Fruit fly (Drosophila melanogaster): ENCODE results near the gene grp.

Gene grp

DNA sequence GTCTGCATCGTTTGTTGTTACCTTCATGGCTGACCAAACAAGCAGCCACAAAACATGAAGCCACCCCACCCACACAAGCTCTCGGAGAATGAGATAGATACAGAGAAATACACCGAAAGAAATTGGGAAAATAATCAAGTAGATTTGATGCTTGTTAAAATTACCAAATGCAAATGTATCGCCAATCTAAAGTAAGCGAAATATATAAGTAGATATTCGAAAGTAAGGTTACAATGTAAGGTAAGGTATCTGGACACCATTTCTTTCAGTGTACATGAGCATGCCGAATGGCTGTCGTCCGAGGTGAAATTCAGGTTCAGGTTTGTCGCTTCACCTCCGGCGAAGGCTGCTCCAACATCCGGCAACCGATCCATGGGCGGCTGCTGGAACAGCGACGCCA, 7.6 kb upstream of the grp start (continued):
- peak; percentile 52; the same call in 1 of the 2 replicates for TF ChIP-seq CG11294 (GFP tag; IDR thresholded peaks at IDR 0.05)
- TF ChIP-seq CG4318 (GFP tag; optimal IDR thresholded peaks at IDR 0.05) = peak; percentile 27
- TF ChIP-seq dac (GFP tag; optimal IDR thresholded peaks at IDR 0.05) = no peak
- no peak for TF ChIP-seq CG8319 (GFP tag; optimal IDR thresholded peaks at IDR 0.05)
- peak; percentile 17 for TF ChIP-seq pdm3 (GFP tag; optimal IDR thresholded peaks at IDR 0.05)
- no peak for TF ChIP-seq OdsH (GFP tag; optimal IDR thresholded peaks at IDR 0.05)
- no peak for TF ChIP-seq dsx (GFP tag; optimal IDR thresholded peaks at IDR 0.05; ENCODE audit: poor library complexity, severe bottlenecking)
- no peak for TF ChIP-seq Ets96B (tag; optimal IDR thresholded peaks at IDR 0.05)
- TF ChIP-seq CG32006 (GFP tag; optimal IDR thresholded peaks at IDR 0.05) = peak; percentile 57
- no peak for TF ChIP-seq fd85E (GFP tag; optimal IDR thresholded peaks at IDR 0.05)
- TF ChIP-seq CG31627 (GFP tag; optimal IDR thresholded peaks at IDR 0.05) = no peak
- no peak for TF ChIP-seq Eip93F (GFP tag; optimal IDR thresholded peaks at IDR 0.05)
- TF ChIP-seq CG6792 (GFP tag; optimal IDR thresholded peaks at IDR 0.05) = no peak
- TF ChIP-seq CG11902 (GFP tag; optimal IDR thresholded peaks at IDR 0.05) = no peak
- no peak for TF ChIP-seq fd59A (GFP tag; optimal IDR thresholded peaks at IDR 0.05)
- TF ChIP-seq CG11762 (GFP tag; optimal IDR thresholded peaks at IDR 0.05; ENCODE audit: insufficient read depth) = no peak
- peak; percentile 16 to 20 for TF ChIP-seq salr (GFP tag; optimal IDR thresholded peaks at IDR 0.05)
- no peak for TF ChIP-seq CG9139 (GFP tag; optimal IDR thresholded peaks at IDR 0.05)
- no peak for TF ChIP-seq Sox102F (GFP tag; optimal IDR thresholded peaks at IDR 0.05)
- no peak for TF ChIP-seq ss (GFP tag; optimal IDR thresholded peaks at IDR 0.05)
- TF ChIP-seq CG3919 (GFP tag; optimal IDR thresholded peaks at IDR 0.05) = peak; percentile 33
- peak; percentile 33 for TF ChIP-seq spab (GFP tag; optimal IDR thresholded peaks at IDR 0.05)
- no peak for TF ChIP-seq lz (GFP tag; optimal IDR thresholded peaks at IDR 0.05)

DNA sequence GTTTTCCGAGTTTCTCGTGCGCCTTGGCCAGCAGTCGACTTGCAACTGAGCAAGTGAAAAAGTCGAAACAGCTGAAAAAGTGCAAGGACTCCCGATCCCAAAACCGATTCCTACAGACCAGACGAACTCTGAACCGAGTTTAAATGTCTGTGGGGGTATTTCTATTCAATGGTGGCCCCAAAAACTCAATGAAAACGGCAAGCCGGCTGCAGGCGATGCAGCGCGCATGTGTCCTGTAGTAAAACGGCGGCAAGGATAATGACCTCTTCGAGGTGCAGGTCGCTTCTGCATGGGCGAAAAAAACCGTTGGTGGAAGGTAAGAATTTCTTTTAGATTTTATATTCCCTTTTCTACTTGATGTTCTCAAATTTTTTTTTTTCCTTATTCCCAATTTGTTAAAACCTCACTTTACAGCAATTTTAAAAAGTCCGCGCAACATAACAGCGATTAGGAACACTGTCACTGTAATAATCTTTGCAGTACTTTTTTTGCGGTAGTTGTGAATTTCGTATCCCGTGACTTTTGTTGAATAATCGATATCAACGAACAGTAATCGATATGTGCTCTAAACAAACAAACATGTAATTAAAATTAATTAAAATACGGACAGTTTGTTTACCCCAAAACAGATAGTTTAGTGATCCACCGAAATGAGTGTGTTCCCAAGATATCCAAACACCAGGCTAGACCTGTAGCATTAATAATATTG, 3.0 kb upstream of the grp start, which contains the start of the genes Trpgamma and her:
Trpgamma (minus strand) TSS at position 51 of the 709 bp plus-strand sequence.
her (plus strand) TSS at position 535 of the 709 bp plus-strand sequence.
- TF ChIP-seq salr (GFP tag; optimal IDR thresholded peaks at IDR 0.05) = no peak
- no peak for TF ChIP-seq net (GFP tag; optimal IDR thresholded peaks at IDR 0.05)
- peak; percentile 15 for TF ChIP-seq Sox14 (GFP tag; optimal IDR thresholded peaks at IDR 0.05)
- TF ChIP-seq CG8319 (GFP tag; optimal IDR thresholded peaks at IDR 0.05) = no peak
- no peak for TF ChIP-seq fd59A (GFP tag; optimal IDR thresholded peaks at IDR 0.05)
- no peak for TF ChIP-seq CG34406 (GFP tag; optimal IDR thresholded peaks at IDR 0.05)
- no peak for TF ChIP-seq dac (GFP tag; optimal IDR thresholded peaks at IDR 0.05)
- TF ChIP-seq CG6792 (GFP tag; optimal IDR thresholded peaks at IDR 0.05) = no peak
- no peak for TF ChIP-seq CG9139 (GFP tag; optimal IDR thresholded peaks at IDR 0.05)
- no peak for TF ChIP-seq CG6854 (GFP tag; optimal IDR thresholded peaks at IDR 0.05)
- peak; percentile 17 for TF ChIP-seq CG3032 (tag; optimal IDR thresholded peaks at IDR 0.05)
- TF ChIP-seq esn (GFP tag; optimal IDR thresholded peaks at IDR 0.05) = peak; percentile 36
- TF ChIP-seq cyc (GFP tag; optimal IDR thresholded peaks at IDR 0.05) = peak; percentile 19
- peak; percentile 27 for TF ChIP-seq Eip78C (GFP tag)
- peak; percentile 98 for TF ChIP-seq fkh (GFP tag; optimal IDR thresholded peaks at IDR 0.05)
- TF ChIP-seq CG1621 (tag; optimal IDR thresholded peaks at IDR 0.05) = peak; percentile 58
- no peak for TF ChIP-seq CG11762 (GFP tag; optimal IDR thresholded peaks at IDR 0.05; ENCODE audit: insufficient read depth)
- TF ChIP-seq Ets96B (tag; optimal IDR thresholded peaks at IDR 0.05) = peak; percentile 2
- TF ChIP-seq lz (GFP tag; optimal IDR thresholded peaks at IDR 0.05) = peak; percentile 10
- TF ChIP-seq CG16779 (tag; optimal IDR thresholded peaks at IDR 0.05) = no peak
- no peak for TF ChIP-seq achi (GFP tag; optimal IDR thresholded peaks at IDR 0.05)
- TF ChIP-seq spab (GFP tag; optimal IDR thresholded peaks at IDR 0.05) = no peak
- TF ChIP-seq Sox15 (GFP tag; optimal IDR thresholded peaks at IDR 0.05) = no peak
- TF ChIP-seq CG3919 (GFP tag; optimal IDR thresholded peaks at IDR 0.05) = peak; percentile 19
- no peak for TF ChIP-seq Sox102F (GFP tag; optimal IDR thresholded peaks at IDR 0.05)
- peak; percentile 24 for TF ChIP-seq topi (GFP tag; optimal IDR thresholded peaks at IDR 0.05)
- no peak for TF ChIP-seq ss (GFP tag; optimal IDR thresholded peaks at IDR 0.05)

Measured in whole organism, prepupa.